Fruit fly (Drosophila melanogaster): ENCODE data around the gene Ugt305A1.

- no peak for TF ChIP-seq CG8478 (optimal IDR thresholded peaks at IDR 0.05)
- no peak for TF ChIP-seq CTCF (optimal IDR thresholded peaks at IDR 0.05)
Measured at dm6 chr3L:4024464-4024863, 35.1 kb upstream of the Ugt305A1 start.

Measured in S2 (cell line).